Worm (Caenorhabditis elegans): ENCODE measurements around the gene znfx-1.

znfx-1 gene

ce11 chrII:9266252-9266651 is 52.8 kb downstream of the znfx-1 start:
- TF ChIP-seq hmbx-1 (tag; optimal IDR thresholded peaks at IDR 0.05), result no peak
- TF ChIP-seq sea-1 (GFP tag; conservative IDR thresholded peaks at IDR 0.05), result no peak
- TF ChIP-seq tbx-37 (GFP tag; conservative IDR thresholded peaks at IDR 0.05), result no peak
- no peak for TF ChIP-seq hnd-1 (tag; optimal IDR thresholded peaks at IDR 0.05)
- no peak for TF ChIP-seq tbx-11 (GFP tag; IDR thresholded peaks at IDR 0.05)
- TF ChIP-seq ceh-36 (tag; optimal IDR thresholded peaks at IDR 0.05), result no peak
- no peak for TF ChIP-seq scrt-1 (GFP tag; IDR thresholded peaks at IDR 0.05)
- TF ChIP-seq aly-1 (tag; optimal IDR thresholded peaks at IDR 0.05), result no peak
- TF ChIP-seq flt-1 (GFP tag; IDR thresholded peaks at IDR 0.05), result no peak
- no peak for TF ChIP-seq ceh-13 (GFP tag; optimal IDR thresholded peaks at IDR 0.05)
- no peak for TF ChIP-seq tra-4 (tag; optimal IDR thresholded peaks at IDR 0.05)
- no peak for TF ChIP-seq pes-1 (GFP tag; IDR thresholded peaks at IDR 0.05)
- no peak for TF ChIP-seq ama-1 (optimal IDR thresholded peaks at IDR 0.05)
- no peak for TF ChIP-seq B0310.2 (tag; optimal IDR thresholded peaks at IDR 0.05)
- no peak for TF ChIP-seq F13C5.2 (tag; optimal IDR thresholded peaks at IDR 0.05)
- TF ChIP-seq ets-7 (tag; optimal IDR thresholded peaks at IDR 0.05), result no peak
- TF ChIP-seq hmg-4 (GFP tag; optimal IDR thresholded peaks at IDR 0.05), result no peak

ce11 chrII:9266755-9267154 is 53.3 kb downstream of the znfx-1 start, which contains the start of gene C01G6.2:
Gene C01G6.2, plus strand, starts transcription at chrII:9267055.
- TF ChIP-seq scrt-1 (GFP tag; IDR thresholded peaks at IDR 0.05) (no peak), F13C5.2 (tag; optimal IDR thresholded peaks at IDR 0.05) (no peak), tbx-37 (GFP tag; conservative IDR thresholded peaks at IDR 0.05) (no peak), hnd-1 (tag; optimal IDR thresholded peaks at IDR 0.05) (no peak), ets-7 (tag; optimal IDR thresholded peaks at IDR 0.05) (no peak), tra-4 (tag; optimal IDR thresholded peaks at IDR 0.05) (no peak), ceh-36 (tag; optimal IDR thresholded peaks at IDR 0.05) (no peak), aly-1 (tag; optimal IDR thresholded peaks at IDR 0.05) (no peak), pes-1 (GFP tag; IDR thresholded peaks at IDR 0.05) (no peak), tbx-11 (GFP tag; IDR thresholded peaks at IDR 0.05) (no peak), hmbx-1 (tag; optimal IDR thresholded peaks at IDR 0.05) (no peak), ceh-13 (GFP tag; optimal IDR thresholded peaks at IDR 0.05) (no peak), sea-1 (GFP tag; conservative IDR thresholded peaks at IDR 0.05) (no peak), hmg-4 (GFP tag; optimal IDR thresholded peaks at IDR 0.05) (no peak), flt-1 (GFP tag; IDR thresholded peaks at IDR 0.05) (no peak), B0310.2 (tag; optimal IDR thresholded peaks at IDR 0.05) (no peak), ama-1 (optimal IDR thresholded peaks at IDR 0.05) (no peak)

- TF ChIP-seq ceh-36 (tag; optimal IDR thresholded peaks at IDR 0.05), result peak; percentile 59
- TF ChIP-seq ceh-13 (GFP tag; optimal IDR thresholded peaks at IDR 0.05), result no peak
- no peak for TF ChIP-seq hmg-4 (GFP tag; optimal IDR thresholded peaks at IDR 0.05)
- no peak for TF ChIP-seq ama-1 (optimal IDR thresholded peaks at IDR 0.05)
- no peak for TF ChIP-seq tbx-37 (GFP tag; conservative IDR thresholded peaks at IDR 0.05)
- no peak for TF ChIP-seq hnd-1 (tag; optimal IDR thresholded peaks at IDR 0.05)
- TF ChIP-seq pes-1 (GFP tag; IDR thresholded peaks at IDR 0.05), result peak; percentile 56
- TF ChIP-seq B0310.2 (tag; optimal IDR thresholded peaks at IDR 0.05), result no peak
- TF ChIP-seq tra-4 (tag; optimal IDR thresholded peaks at IDR 0.05), result no peak
- TF ChIP-seq hmbx-1 (tag; optimal IDR thresholded peaks at IDR 0.05), result no peak
- no peak for TF ChIP-seq F13C5.2 (tag; optimal IDR thresholded peaks at IDR 0.05)
- TF ChIP-seq tbx-11 (GFP tag; IDR thresholded peaks at IDR 0.05), result no peak
- no peak for TF ChIP-seq scrt-1 (GFP tag; IDR thresholded peaks at IDR 0.05)
- no peak for TF ChIP-seq sea-1 (GFP tag; conservative IDR thresholded peaks at IDR 0.05)
Observed at ce11 chrII:9268983-9269382, 55.5 kb downstream of the znfx-1 start.

ce11 chrII:9269588-9269987 is 56.1 kb downstream of the znfx-1 start, which contains the start of gene C01G6.3:
Gene C01G6.3, plus strand, starts transcription at chrII:9269888.
- TF ChIP-seq ets-7 (tag; optimal IDR thresholded peaks at IDR 0.05) (no peak), hnd-1 (tag; optimal IDR thresholded peaks at IDR 0.05) (no peak), scrt-1 (GFP tag; IDR thresholded peaks at IDR 0.05) (no peak), ceh-13 (GFP tag; optimal IDR thresholded peaks at IDR 0.05) (no peak), B0310.2 (tag; optimal IDR thresholded peaks at IDR 0.05) (no peak), aly-1 (tag; optimal IDR thresholded peaks at IDR 0.05) (no peak), sea-1 (GFP tag; conservative IDR thresholded peaks at IDR 0.05) (no peak), F13C5.2 (tag; optimal IDR thresholded peaks at IDR 0.05) (no peak), ceh-36 (tag; optimal IDR thresholded peaks at IDR 0.05) (no peak), ama-1 (optimal IDR thresholded peaks at IDR 0.05) (no peak), flt-1 (GFP tag; IDR thresholded peaks at IDR 0.05) (no peak), tra-4 (tag; optimal IDR thresholded peaks at IDR 0.05) (no peak), hmg-4 (GFP tag; optimal IDR thresholded peaks at IDR 0.05) (no peak), tbx-37 (GFP tag; conservative IDR thresholded peaks at IDR 0.05) (no peak)

ce11 chrII:9271285-9271684 is 57.8 kb downstream of the znfx-1 start:
- TF ChIP-seq hmg-4 (GFP tag; optimal IDR thresholded peaks at IDR 0.05) (no peak), pes-1 (GFP tag; IDR thresholded peaks at IDR 0.05) (no peak), tra-4 (tag; optimal IDR thresholded peaks at IDR 0.05) (no peak), ama-1 (optimal IDR thresholded peaks at IDR 0.05) (peak; percentile 17)

Measured in whole organism, early embryonic.